Fruit fly (Drosophila melanogaster): ENCODE results near the gene CG12481.

CG12481 gene

dm6 chrX:14201178-14201577 is 14.1 kb downstream of the CG12481 start, which contains the start of gene Prp16:
Gene Prp16 (plus strand): TSS chrX:14201362.
- TF ChIP-seq noc (tag; optimal IDR thresholded peaks at IDR 0.05) = no peak

- TF ChIP-seq noc (tag; optimal IDR thresholded peaks at IDR 0.05) = no peak
Observed at dm6 chrX:14208426-14209208, 21.6 kb downstream of the CG12481 start.

- TF ChIP-seq noc (tag; optimal IDR thresholded peaks at IDR 0.05) = peak; percentile 7
Observed at dm6 chrX:14209209-14209781, 22.2 kb downstream of the CG12481 start.

- TF ChIP-seq noc (tag; optimal IDR thresholded peaks at IDR 0.05) = no peak
Observed at dm6 chrX:14211250-14211944, 24.3 kb downstream of the CG12481 start.

dm6 chrX:14212147-14212792 is 25.2 kb downstream of the CG12481 start:
- no peak for TF ChIP-seq noc (tag; optimal IDR thresholded peaks at IDR 0.05)

dm6 chrX:14213509-14214154 is 26.6 kb downstream of the CG12481 start:
- no peak for TF ChIP-seq noc (tag; optimal IDR thresholded peaks at IDR 0.05)

dm6 chrX:14214505-14215449 is 27.7 kb downstream of the CG12481 start:
- peak; percentile 65 for TF ChIP-seq noc (tag; optimal IDR thresholded peaks at IDR 0.05)

- peak; percentile 15 for TF ChIP-seq noc (tag; optimal IDR thresholded peaks at IDR 0.05)
Observed at dm6 chrX:14215834-14216233, 28.8 kb downstream of the CG12481 start.

dm6 chrX:14216844-14217243 is 29.8 kb downstream of the CG12481 start:
- no peak for TF ChIP-seq noc (tag; optimal IDR thresholded peaks at IDR 0.05)

dm6 chrX:14218045-14218483 is 31.0 kb downstream of the CG12481 start:
- TF ChIP-seq noc (tag; optimal IDR thresholded peaks at IDR 0.05) = peak; percentile 86

dm6 chrX:14221182-14221581 is 34.1 kb downstream of the CG12481 start:
- TF ChIP-seq noc (tag; optimal IDR thresholded peaks at IDR 0.05) = no peak

- TF ChIP-seq noc (tag; optimal IDR thresholded peaks at IDR 0.05) = no peak
Observed at dm6 chrX:14221995-14222394, 34.9 kb downstream of the CG12481 start.

dm6 chrX:14225665-14226064 is 38.6 kb downstream of the CG12481 start, which contains the start of gene CG11674:
Gene CG11674 (minus strand): TSS chrX:14225879.
- no peak for TF ChIP-seq noc (tag; optimal IDR thresholded peaks at IDR 0.05)

dm6 chrX:14226093-14226492 is 39.0 kb downstream of the CG12481 start, which contains the start of gene mRpL38:
Gene mRpL38 (plus strand): TSS chrX:14226289.
- no peak for TF ChIP-seq noc (tag; optimal IDR thresholded peaks at IDR 0.05)

All from whole organism, larva.